Fruit fly (Drosophila melanogaster): ENCODE measurements around the gene Samuel.

Gene Samuel

DNA sequence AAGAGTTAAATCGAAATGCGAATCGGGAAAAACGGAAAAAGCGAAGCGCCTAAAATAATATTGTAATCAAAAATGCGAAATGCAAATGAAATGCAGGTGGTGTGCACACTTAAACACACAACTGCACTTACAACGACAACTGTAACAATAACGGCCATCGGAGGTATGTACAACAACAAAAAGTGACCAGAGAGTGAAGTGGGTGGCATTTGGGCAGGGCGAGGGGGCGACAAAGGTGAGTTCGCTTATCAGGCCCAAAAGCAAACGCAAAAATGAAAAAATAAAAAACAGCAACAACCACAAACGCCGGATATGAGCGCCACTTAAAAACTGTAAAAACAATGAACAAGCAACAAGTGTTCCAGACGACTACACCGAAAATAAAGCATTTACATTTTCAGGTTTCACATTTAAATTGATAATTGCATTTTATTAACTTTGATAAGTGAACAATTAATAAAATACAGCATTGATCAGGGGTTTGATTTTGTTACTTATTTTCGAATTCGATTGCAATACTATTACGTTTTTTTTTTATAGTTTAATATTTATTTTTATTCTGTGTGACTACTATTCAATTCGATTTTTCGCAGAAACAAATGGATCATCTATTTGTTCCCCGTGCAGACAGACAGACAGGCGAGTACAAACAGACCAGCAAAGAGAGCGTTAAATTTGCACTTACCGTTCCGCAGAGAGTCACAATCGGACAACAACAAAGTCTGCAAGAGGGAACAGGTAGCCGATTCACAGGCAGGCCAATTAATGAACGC is 1.5 kb downstream of the Samuel start (continued):
- no peak for TF ChIP-seq slou (GFP tag; optimal IDR thresholded peaks at IDR 0.05)
- TF ChIP-seq CG13287 (GFP tag; IDR thresholded peaks at IDR 0.05; ENCODE audit: partially characterized antibody): no peak
- peak; percentile 56 for TF ChIP-seq grau (tag; optimal IDR thresholded peaks at IDR 0.05)
- peak; percentile 42 for TF ChIP-seq CG3847 (GFP tag; IDR thresholded peaks at IDR 0.05)
- TF ChIP-seq crp (GFP tag; optimal IDR thresholded peaks at IDR 0.05): no peak
- TF ChIP-seq caup (GFP tag; optimal IDR thresholded peaks at IDR 0.05; ENCODE audit: severe bottlenecking): peak; percentile 47
- TF ChIP-seq row (GFP tag; IDR thresholded peaks at IDR 0.05): peak; percentile 68
- no peak for TF ChIP-seq prd (optimal IDR thresholded peaks at IDR 0.05)
- TF ChIP-seq prd (GFP tag; IDR thresholded peaks at IDR 0.05): peak; percentile 49
- no peak for TF ChIP-seq pfk (GFP tag; optimal IDR thresholded peaks at IDR 0.05)
- TF ChIP-seq CG6813 (GFP tag; optimal IDR thresholded peaks at IDR 0.05): no peak
- TF ChIP-seq CG17829 (tag; optimal IDR thresholded peaks at IDR 0.05): no peak
- no peak for TF ChIP-seq vnd (GFP tag; IDR thresholded peaks at IDR 0.05; ENCODE audit: partially characterized antibody)
- no peak for TF ChIP-seq HLH3B (GFP tag; IDR thresholded peaks at IDR 0.05)
- peak; percentile 66; the same call in 2 of the 3 replicates for TF ChIP-seq dysf (GFP tag; IDR thresholded peaks at IDR 0.05)
- TF ChIP-seq CG4730 (GFP tag; IDR thresholded peaks at IDR 0.05): no peak
- TF ChIP-seq CG2120 (GFP tag; optimal IDR thresholded peaks at IDR 0.05): peak; percentile 63
- no peak for TF ChIP-seq CG5180 (GFP tag; optimal IDR thresholded peaks at IDR 0.05)
- TF ChIP-seq CG14667 (GFP tag; IDR thresholded peaks at IDR 0.05): no peak
- TF ChIP-seq jigr1 (GFP tag; IDR thresholded peaks at IDR 0.05): no peak
- no peak for TF ChIP-seq CG7357 (GFP tag; IDR thresholded peaks at IDR 0.05)
- TF ChIP-seq CG7372 (GFP tag; IDR thresholded peaks at IDR 0.05): no peak
- TF ChIP-seq Ptx1 (GFP tag; IDR thresholded peaks at IDR 0.05): peak; percentile 58
- no peak for TF ChIP-seq Bteb2 (GFP tag; optimal IDR thresholded peaks at IDR 0.05)
- no peak for TF ChIP-seq lov (optimal IDR thresholded peaks at IDR 0.05)
- no peak for TF ChIP-seq lov (GFP tag; IDR thresholded peaks at IDR 0.05)
- peak; percentile 19 for TF ChIP-seq sd (tag; optimal IDR thresholded peaks at IDR 0.05)
- no peak for TF ChIP-seq CG12104 (GFP tag; optimal IDR thresholded peaks at IDR 0.05)
- TF ChIP-seq CG10366 (GFP tag; IDR thresholded peaks at IDR 0.05): 0 out of 2 replicates have a peak, but pooled peaks have one; percentile 31
- TF ChIP-seq CG9797 (GFP tag; optimal IDR thresholded peaks at IDR 0.05): no peak
- no peak for TF ChIP-seq unc-4 (GFP tag; IDR thresholded peaks at IDR 0.05; ENCODE audit: partially characterized antibody)
- peak; percentile 82 for TF ChIP-seq Ets65A (GFP tag)
- peak; percentile 16 for TF ChIP-seq CG15011 (GFP tag; optimal IDR thresholded peaks at IDR 0.05)
- TF ChIP-seq Ada2b (GFP tag; IDR thresholded peaks at IDR 0.05): 0 out of 2 replicates have a peak, but pooled peaks have one; percentile 4
- no peak for TF ChIP-seq CG1647 (GFP tag; optimal IDR thresholded peaks at IDR 0.05)
- peak; percentile 27 for TF ChIP-seq CG8924 (tag; optimal IDR thresholded peaks at IDR 0.05)
- TF ChIP-seq CG1832 (GFP tag; optimal IDR thresholded peaks at IDR 0.05): no peak
- no peak for TF ChIP-seq CG2129 (GFP tag; IDR thresholded peaks at IDR 0.05; ENCODE audit: partially characterized antibody)
- peak; percentile 11 for TF ChIP-seq CG13296 (GFP tag; optimal IDR thresholded peaks at IDR 0.05)
- TF ChIP-seq CTCF (GFP tag; optimal IDR thresholded peaks at IDR 0.05): no peak
- TF ChIP-seq CG13894 (tag; optimal IDR thresholded peaks at IDR 0.05): peak; percentile 3
- no peak for TF ChIP-seq pnt (GFP tag; optimal IDR thresholded peaks at IDR 0.05)
- TF ChIP-seq ken (GFP tag; IDR thresholded peaks at IDR 0.05): no peak
- peak; percentile 73 for TF ChIP-seq Hmr (GFP tag; optimal IDR thresholded peaks at IDR 0.05)
- no peak for TF ChIP-seq HmgZ (tag; optimal IDR thresholded peaks at IDR 0.05)
- no peak for TF ChIP-seq Atf3 (GFP tag; optimal IDR thresholded peaks at IDR 0.05)
- no peak for TF ChIP-seq gce (GFP tag; IDR thresholded peaks at IDR 0.05)
- TF ChIP-seq hth (optimal IDR thresholded peaks at IDR 0.05): no peak
- no peak for TF ChIP-seq bab2 (GFP tag; optimal IDR thresholded peaks at IDR 0.05)
- TF ChIP-seq Meics (GFP tag; optimal IDR thresholded peaks at IDR 0.05): peak; percentile 63
- TF ChIP-seq Doc3 (GFP tag; IDR thresholded peaks at IDR 0.05; ENCODE audit: partially characterized antibody): no peak

Measured in whole organism, embryonic.